Fruit fly (Drosophila melanogaster): ENCODE results near the gene stol.

DNA sequence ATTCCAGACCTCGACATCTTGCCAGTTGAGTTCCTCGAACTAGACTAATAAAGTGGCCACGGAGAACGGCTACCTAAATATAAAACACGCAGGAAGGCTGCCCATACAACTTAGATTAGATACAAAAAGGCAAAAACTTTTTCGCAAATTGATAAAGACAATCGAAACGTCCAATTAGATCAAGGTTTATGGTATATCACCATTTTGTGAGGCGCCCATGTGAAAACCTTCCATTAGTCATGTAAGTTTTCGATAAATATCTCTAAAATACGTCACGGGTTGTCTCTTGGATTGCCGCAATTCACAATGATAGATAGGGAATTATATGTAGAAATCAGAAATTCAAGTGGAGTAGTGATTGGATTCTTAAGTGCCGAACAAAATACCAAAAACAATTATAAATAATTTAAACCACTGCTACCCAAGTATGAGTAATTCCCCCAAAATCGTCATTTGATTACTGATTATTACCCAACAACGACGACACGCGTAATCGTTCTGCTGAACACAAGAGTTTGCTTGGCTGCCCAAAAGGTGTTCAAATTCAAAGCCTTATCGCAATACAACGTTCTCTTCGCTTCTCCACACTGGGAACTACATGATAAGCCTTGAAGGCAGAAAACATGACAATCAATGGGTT lies 106.3 kb downstream of the stol start, which contains the start of gene CG15255:
- no peak for TF ChIP-seq psq (optimal IDR thresholded peaks at IDR 0.05)
- TF ChIP-seq Dll (optimal IDR thresholded peaks at IDR 0.05) = no peak
- TF ChIP-seq CG8478 (optimal IDR thresholded peaks at IDR 0.05) = no peak
- no peak for TF ChIP-seq pan (optimal IDR thresholded peaks at IDR 0.05)

Measured in whole organism.